Fruit fly (Drosophila melanogaster) whole organism, embryonic: ENCODE data around the gene CG13309.

ENCODE experiments used
- CG11696 ChIP-seq: fragments of 200-800 bp; sonication (Bioruptor generic); IDR thresholded peaks from 2 replicates; pipeline ENCODE4 v1.3.6; 2022; ENCODE audit warnings: missing biosample characterization, missing genetic modification characterization
- CG31224 ChIP-seq: fragments of 200-800 bp; sonication (Bioruptor generic); IDR thresholded peaks from 2 replicates; pipeline ENCODE4 v1.3.6; 2022; ENCODE audit warnings: missing biosample characterization, missing genetic modification characterization
- CG8388 ChIP-seq: fragments of 200-800 bp; sonication (Bioruptor generic); optimal IDR thresholded peaks from 2 replicates; lab custom pipeline; 2019; ENCODE audit warnings: missing biosample characterization, mild to moderate bottlenecking, missing genetic modification characterization, moderate library complexity
- CHES-1-like ChIP-seq: fragments of 200-800 bp; sonication (Bioruptor generic); optimal IDR thresholded peaks from 2 replicates; lab custom pipeline; 2016; ENCODE audit warnings: missing biosample characterization, missing genetic modification characterization
- Ets65A ChIP-seq: fragments of 200-800 bp; sonication (Bioruptor generic); peaks from one replicate; lab custom pipeline; 2016; ENCODE audit warnings: missing biosample characterization, missing genetic modification characterization
- Ets97D ChIP-seq: fragments of 200-800 bp; sonication (Bioruptor generic); optimal IDR thresholded peaks from 3 replicates; lab custom pipeline; 2016; ENCODE audit warnings: missing biosample characterization, missing genetic modification characterization
- HLH54F ChIP-seq: fragments of 200-800 bp; sonication (Bioruptor generic); optimal IDR thresholded peaks from 3 replicates; lab custom pipeline; 2016; ENCODE audit warnings: missing biosample characterization, missing genetic modification characterization
- Usf ChIP-seq: fragments of 200-800 bp; sonication (Bioruptor generic); optimal IDR thresholded peaks from 2 replicates; lab custom pipeline; 2017; ENCODE audit warnings: missing genotype, missing biosample characterization, missing genetic modification characterization
- disco-r ChIP-seq: fragments of 200-800 bp; sonication (Bioruptor generic); optimal IDR thresholded peaks from 2 replicates; lab custom pipeline; 2016; ENCODE audit warnings: missing biosample characterization, missing genetic modification characterization
- eyg ChIP-seq: fragments of 200-800 bp; sonication (Bioruptor generic); optimal IDR thresholded peaks from 3 replicates; lab custom pipeline; 2016; ENCODE audit warnings: missing biosample characterization, missing genetic modification characterization
- usp ChIP-seq: fragments of >200 bp; optimal IDR thresholded peaks from 2 replicates; lab custom pipeline; 2017; ENCODE audit warnings: missing biosample characterization, missing genetic modification characterization
- zf30C ChIP-seq: fragments of 200-800 bp; sonication (Bioruptor generic); optimal IDR thresholded peaks from 3 replicates; lab custom pipeline; 2018; ENCODE audit warnings: missing biosample characterization, mild to moderate bottlenecking, missing genetic modification characterization

DNA sequence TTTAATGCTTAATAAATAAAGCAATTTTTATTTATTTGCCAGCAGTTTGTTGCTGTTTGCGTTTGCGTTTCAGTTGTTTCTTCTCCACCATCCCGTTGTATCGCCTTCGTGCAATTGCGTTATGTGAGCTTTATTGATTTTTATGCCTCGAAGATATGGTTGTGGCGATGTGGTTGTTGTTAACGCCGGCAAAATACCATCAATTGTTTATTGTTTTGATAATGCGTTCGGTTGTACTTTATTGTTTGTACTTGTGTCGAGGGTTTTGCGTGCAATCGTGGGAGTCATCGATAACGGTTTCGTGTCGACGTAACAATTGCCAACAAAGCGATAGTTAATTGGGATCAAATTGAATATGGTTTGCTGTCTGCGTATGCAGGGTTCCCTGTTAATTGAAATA is 32.2 kb downstream of the CG13309 start:
- TF ChIP-seq HLH54F (GFP tag; lab: Kevin White, UChicago) = no peak
- TF ChIP-seq CG8388 = no peak
- TF ChIP-seq disco-r = no peak
- no peak for TF ChIP-seq Usf (GFP tag; lab: Kevin White, UChicago)
- no peak for TF ChIP-seq Ets97D (GFP tag; lab: Kevin White, UChicago)
- no peak for TF ChIP-seq Ets65A (GFP tag; lab: Kevin White, UChicago)
- TF ChIP-seq zf30C (GFP tag; lab: Kevin White, UChicago) = no peak
- TF ChIP-seq eyg (GFP tag; lab: Kevin White, UChicago) = no peak
- TF ChIP-seq CG31224 (GFP tag; lab: Robert Waterston, UW) = no peak
- no peak for TF ChIP-seq CG11696
- no peak for TF ChIP-seq CHES-1-like
- no peak for TF ChIP-seq usp (GFP tag; lab: Kevin White, UChicago)
